Fruit fly (Drosophila melanogaster): ENCODE results near the gene CG33223.

DNA sequence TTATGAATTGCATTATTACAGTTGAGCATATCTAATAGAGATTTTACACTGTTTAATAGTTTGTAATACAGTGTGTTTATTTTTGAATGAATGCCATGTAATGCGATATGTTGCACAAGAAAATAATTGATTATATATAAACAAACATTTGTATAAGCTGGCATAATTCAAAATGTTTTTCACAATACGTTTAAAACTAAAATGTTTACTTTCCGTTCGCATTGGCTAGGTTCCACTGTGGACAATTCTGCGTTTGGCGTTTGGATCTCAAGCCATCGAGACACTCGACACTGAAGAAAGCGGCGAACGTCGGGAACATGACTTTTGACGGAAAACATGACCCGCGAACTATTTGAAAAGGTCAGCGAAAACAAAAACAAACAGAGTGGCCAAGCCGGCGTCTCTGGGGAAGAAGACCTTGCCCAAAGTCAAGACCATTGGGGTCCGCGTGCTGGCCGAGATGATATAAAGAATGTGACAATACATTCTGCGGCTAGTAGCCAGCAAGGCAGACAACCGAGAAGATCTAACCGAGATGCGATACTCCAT lies 10.3 kb downstream of the CG33223 start, which contains the start of gene Cp7Fb:
- TF ChIP-seq CG8478 (optimal IDR thresholded peaks at IDR 0.05): no peak
- TF ChIP-seq CTCF (optimal IDR thresholded peaks at IDR 0.05): no peak

All from S2 (cell line).